Fruit fly (Drosophila melanogaster): ENCODE data around the gene CG7556.

dm6 chrX:19153288-19154130 is 26.1 kb downstream of the CG7556 start:
- TF ChIP-seq CG8478 (optimal IDR thresholded peaks at IDR 0.05) = no peak
- TF ChIP-seq pan (optimal IDR thresholded peaks at IDR 0.05) = no peak
- no peak for TF ChIP-seq psq (optimal IDR thresholded peaks at IDR 0.05)
- no peak for TF ChIP-seq usp (GFP tag; optimal IDR thresholded peaks at IDR 0.05)
- peak; percentile 77 for TF ChIP-seq Dll (optimal IDR thresholded peaks at IDR 0.05)
- TF ChIP-seq EcR (GFP tag; optimal IDR thresholded peaks at IDR 0.05) = no peak
